Worm (Caenorhabditis elegans): ENCODE measurements around the gene clec-22.

DNA sequence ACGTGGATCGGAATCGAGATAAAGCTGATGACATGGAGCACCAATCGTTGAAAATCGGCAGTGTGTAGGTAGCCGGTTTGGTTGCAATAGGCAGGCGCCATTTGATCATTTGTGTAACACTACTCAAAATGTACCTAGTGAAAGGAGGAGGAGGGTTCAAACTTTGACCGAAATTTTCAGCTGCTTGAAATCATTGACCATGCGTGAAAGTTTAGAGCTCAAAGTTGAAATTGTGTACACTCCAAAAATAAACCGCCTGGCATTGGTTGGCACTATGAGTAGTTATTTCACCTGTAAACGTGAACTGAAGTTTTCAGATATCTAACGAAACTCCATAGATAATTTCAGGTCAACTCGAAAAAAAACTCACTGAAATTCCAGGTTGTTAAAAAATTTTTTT, 26.3 kb upstream of the clec-22 start, which contains the start of gene srh-215:
- TF ChIP-seq ama-1 (optimal IDR thresholded peaks at IDR 0.05) (no peak), ceh-36 (tag; optimal IDR thresholded peaks at IDR 0.05) (no peak), flt-1 (GFP tag; IDR thresholded peaks at IDR 0.05) (no peak), tra-4 (tag; optimal IDR thresholded peaks at IDR 0.05) (no peak), aly-1 (tag; optimal IDR thresholded peaks at IDR 0.05) (no peak), F13C5.2 (tag; optimal IDR thresholded peaks at IDR 0.05) (no peak)

Measured in whole organism, early embryonic.